Worm (Caenorhabditis elegans): ENCODE results near the gene lon-2.

DNA sequence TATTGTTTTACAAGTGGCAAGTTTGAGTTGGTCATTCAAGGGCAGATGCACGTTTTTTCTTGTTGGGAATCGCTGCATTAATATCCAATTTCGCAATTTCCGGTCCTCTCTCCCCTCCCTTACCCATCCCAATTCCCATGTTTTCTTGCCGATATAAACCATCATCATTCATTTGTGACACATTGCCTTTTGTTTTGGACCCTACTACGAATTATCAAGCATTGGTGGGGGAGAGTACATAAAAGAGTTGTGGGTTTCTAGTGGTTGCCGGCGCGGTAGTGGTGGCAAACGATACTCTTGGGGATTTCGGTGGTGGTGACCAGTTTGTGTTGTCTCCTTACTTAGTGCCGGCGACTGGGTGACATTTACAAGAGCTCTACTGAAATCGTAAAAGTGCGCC, 6.6 kb downstream of the lon-2 start:
- TF ChIP-seq lin-13 (tag; optimal IDR thresholded peaks at IDR 0.05) (no peak), M03D4.4 (tag; optimal IDR thresholded peaks at IDR 0.05) (no peak), unc-39 (tag; optimal IDR thresholded peaks at IDR 0.05) (no peak), ham-2 (GFP tag; optimal IDR thresholded peaks at IDR 0.05) (no peak), flh-1 (GFP tag; optimal IDR thresholded peaks at IDR 0.05) (no peak), elt-3 (tag; optimal IDR thresholded peaks at IDR 0.05) (no peak), snpc-4 (tag; optimal IDR thresholded peaks at IDR 0.05) (no peak), elt-1 (tag; optimal IDR thresholded peaks at IDR 0.05; ENCODE audit: borderline replicate concordance, insufficient read depth) (no peak), ztf-11 (tag; optimal IDR thresholded peaks at IDR 0.05) (no peak)

Measured in whole organism, mixed stage, embryonic.